Fruit fly (Drosophila melanogaster): Measurements from ENCODE around the gene CG7443.
A peak's percentile ranks its signal among the peaks of the same experiment; 100 is the strongest.

CG7443 gene

DNA sequence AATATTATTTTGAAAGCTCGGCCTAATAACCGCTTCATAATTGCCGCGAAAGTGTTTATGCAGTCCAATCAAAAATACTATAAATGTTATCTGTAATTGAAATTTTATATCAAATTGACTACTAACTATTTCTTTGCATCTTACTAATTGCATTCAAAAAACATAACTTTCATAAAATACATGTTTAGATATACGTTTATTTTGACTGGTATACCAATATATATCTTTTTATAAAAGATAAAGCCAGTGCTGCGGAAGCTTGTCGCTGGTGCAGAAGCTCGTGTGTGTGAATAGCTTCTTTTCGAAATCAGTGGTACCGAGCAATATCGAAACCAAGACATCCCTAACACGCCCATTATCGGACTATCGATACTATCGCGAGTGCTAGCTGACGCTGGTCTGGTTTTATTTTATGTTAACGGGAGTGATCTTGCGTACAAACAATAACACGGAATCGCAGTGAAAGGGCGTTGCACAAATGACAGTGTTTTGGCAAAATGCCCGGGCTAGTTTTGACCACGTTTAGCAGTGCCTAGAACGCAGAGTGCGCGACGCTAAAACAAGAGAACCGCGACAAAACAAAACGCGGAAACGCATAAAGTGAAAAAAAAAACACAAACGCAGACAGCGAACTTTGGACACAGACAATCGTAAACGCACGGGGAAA is 25.5 kb downstream of the CG7443 start, which contains the start of gene Atg13 (continued):
- no peak for TF ChIP-seq esg (GFP tag; conservative IDR thresholded peaks at IDR 0.05)
- TF ChIP-seq run (tag; optimal IDR thresholded peaks at IDR 0.05) = no peak
- TF ChIP-seq CG11093 (GFP tag; IDR thresholded peaks at IDR 0.05) = no peak
- TF ChIP-seq Lhr (GFP tag; optimal IDR thresholded peaks at IDR 0.05) = peak; percentile 5
- no peak for TF ChIP-seq Awh (GFP tag; IDR thresholded peaks at IDR 0.05)
- TF ChIP-seq gsb (GFP tag; IDR thresholded peaks at IDR 0.05) = no peak
- TF ChIP-seq nerfin-2 (GFP tag; IDR thresholded peaks at IDR 0.05; ENCODE audit: partially characterized antibody) = peak; percentile 58
- peak; percentile 69 for TF ChIP-seq unc-4 (GFP tag; IDR thresholded peaks at IDR 0.05; ENCODE audit: partially characterized antibody)
- no peak for TF ChIP-seq CG11560 (tag; IDR thresholded peaks at IDR 0.05)
- no peak for TF ChIP-seq CG3847 (GFP tag; IDR thresholded peaks at IDR 0.05)
- TF ChIP-seq Blimp-1 (GFP tag; optimal IDR thresholded peaks at IDR 0.05) = peak; percentile 2
- no peak for TF ChIP-seq CG14050 (GFP tag; IDR thresholded peaks at IDR 0.05)
- TF ChIP-seq ap (GFP tag; IDR thresholded peaks at IDR 0.05) = no peak
- no peak for TF ChIP-seq CG32767 (GFP tag; IDR thresholded peaks at IDR 0.05)
- no peak for TF ChIP-seq CTCF (GFP tag; optimal IDR thresholded peaks at IDR 0.05)
- TF ChIP-seq Dip3 (GFP tag; optimal IDR thresholded peaks at IDR 0.05) = no peak
- TF ChIP-seq CG12942 (GFP tag; optimal IDR thresholded peaks at IDR 0.05) = no peak

- TF ChIP-seq onecut (GFP tag; IDR thresholded peaks at IDR 0.05) = no peak
- TF ChIP-seq Hr78 (GFP tag; optimal IDR thresholded peaks at IDR 0.05) = no peak
- TF ChIP-seq Spps (tag; optimal IDR thresholded peaks at IDR 0.05) = no peak
- peak; percentile 15 for TF ChIP-seq B-H2 (GFP tag; optimal IDR thresholded peaks at IDR 0.05)
- TF ChIP-seq seq (GFP tag; IDR thresholded peaks at IDR 0.05) = no peak
- 0 out of 2 replicates have a peak, but pooled peaks have one; percentile 4 for TF ChIP-seq HLH3B (GFP tag; IDR thresholded peaks at IDR 0.05)
- TF ChIP-seq Pdp1 (GFP tag; optimal IDR thresholded peaks at IDR 0.05) = peak in 1 of 2 experiments; percentile 87
- TF ChIP-seq CG1024 (GFP tag; IDR thresholded peaks at IDR 0.05) = peak; percentile 27; the same call in 1 of the 2 replicates
- peak; percentile 6 for TF ChIP-seq CG1233 (GFP tag; optimal IDR thresholded peaks at IDR 0.05)
- 0 out of 2 replicates have a peak, but pooled peaks have one; percentile 16 for TF ChIP-seq lmd (GFP tag; IDR thresholded peaks at IDR 0.05)
- TF ChIP-seq CG8290 (GFP tag; optimal IDR thresholded peaks at IDR 0.05) = no peak
- peak in 1 of 2 experiments; percentile 41 for TF ChIP-seq CG8290 (tag; optimal IDR thresholded peaks at IDR 0.05)
- TF ChIP-seq Sry-β (GFP tag; optimal IDR thresholded peaks at IDR 0.05) = no peak
- TF ChIP-seq cwo (GFP tag; optimal IDR thresholded peaks at IDR 0.05) = peak; percentile 82
- TF ChIP-seq sug (tag; optimal IDR thresholded peaks at IDR 0.05) = peak; percentile 75
- TF ChIP-seq bigmax (GFP tag; optimal IDR thresholded peaks at IDR 0.05) = no peak
- peak; percentile 3 for TF ChIP-seq YL-1 (GFP tag; optimal IDR thresholded peaks at IDR 0.05)
- peak; percentile 22 for TF ChIP-seq NfI (GFP tag; optimal IDR thresholded peaks at IDR 0.05)
- TF ChIP-seq exex (tag; optimal IDR thresholded peaks at IDR 0.05) = peak; percentile 47
- no peak for TF ChIP-seq tio (GFP tag; optimal IDR thresholded peaks at IDR 0.05)
- TF ChIP-seq CG2199 (GFP tag; IDR thresholded peaks at IDR 0.05) = 0 out of 3 replicates have a peak, but pooled peaks have one; percentile 16
- no peak for TF ChIP-seq B-H1 (GFP tag; IDR thresholded peaks at IDR 0.05)
- TF ChIP-seq CG32532 (GFP tag; IDR thresholded peaks at IDR 0.05) = peak; percentile 7; the same call in 1 of the 2 replicates
- no peak for TF ChIP-seq Dip2 (GFP tag; IDR thresholded peaks at IDR 0.05)
- TF ChIP-seq vvl (GFP tag; IDR thresholded peaks at IDR 0.05) = no peak
- TF ChIP-seq Xbp1 (GFP tag; optimal IDR thresholded peaks at IDR 0.05) = no peak
- TF ChIP-seq amos (GFP tag; IDR thresholded peaks at IDR 0.05; ENCODE audit: partially characterized antibody) = 0 out of 2 replicates have a peak, but pooled peaks have one; percentile 8
- TF ChIP-seq ci (GFP tag; IDR thresholded peaks at IDR 0.05) = 0 out of 3 replicates have a peak, but pooled peaks have one; percentile 9
- TF ChIP-seq CG3163 (GFP tag; optimal IDR thresholded peaks at IDR 0.05) = no peak
- TF ChIP-seq CG42726 (GFP tag; IDR thresholded peaks at IDR 0.05; ENCODE audit: partially characterized antibody) = no peak
- no peak for TF ChIP-seq phol (tag; optimal IDR thresholded peaks at IDR 0.05)
Observed at dm6 chr3R:8352961-8353728, 29.0 kb downstream of the CG7443 start.
